Worm (Caenorhabditis elegans): ENCODE data around the gene K01A6.4.

DNA sequence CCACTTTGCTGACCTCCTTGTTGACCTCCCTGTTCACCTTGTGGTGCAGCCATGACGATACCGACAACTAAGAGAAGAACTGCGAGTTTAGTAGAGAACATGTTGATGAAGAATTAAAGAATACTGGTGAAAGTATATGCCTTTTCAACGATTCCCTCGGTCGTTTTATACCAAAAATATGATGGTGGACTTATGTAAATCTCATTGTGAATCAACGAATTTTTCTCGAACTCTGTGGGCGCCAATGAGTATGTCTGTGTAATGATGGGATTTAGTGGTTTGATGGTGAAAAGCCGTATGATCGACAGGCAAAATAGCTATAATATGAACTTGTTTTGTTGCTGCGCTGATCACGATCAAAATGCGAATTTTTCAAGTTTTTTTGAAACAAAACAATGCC is 2.8 kb downstream of the K01A6.4 start, which contains the start of gene K01A6.8:
- TF ChIP-seq dao-5 (tag; optimal IDR thresholded peaks at IDR 0.05) (no peak), W03F9.2 (tag; optimal IDR thresholded peaks at IDR 0.05) (no peak), him-1 (tag; optimal IDR thresholded peaks at IDR 0.05) (no peak)
